Worm (Caenorhabditis elegans) whole organism, L4 larva: Measurements from ENCODE around the gene srx-13.

Experiments
- T20F7.1 ChIP-seq: fragments of 200-800 bp; sonication (Bioruptor generic); optimal IDR thresholded peaks from 2 replicates; lab custom pipeline; 2018; ENCODE audit warnings: mild to moderate bottlenecking, missing genetic modification characterization, missing compliant biosample characterization
- T26A8.4 ChIP-seq: fragments of 200-800 bp; sonication (Bioruptor generic); IDR thresholded peaks from 2 replicates; pipeline ENCODE4 v1.3.6; 2022; ENCODE audit warnings: missing genetic modification characterization, missing compliant biosample characterization
- Y105C5A.15 ChIP-seq: fragments of 200-800 bp; sonication (Bioruptor generic); IDR thresholded peaks from 2 replicates; pipeline ENCODE4 v1.3.6; 2022; ENCODE audit warnings: missing genetic modification characterization, missing compliant biosample characterization
- Y75B8A.6 ChIP-seq: fragments of 200-800 bp; sonication (Bioruptor generic); IDR thresholded peaks from 2 replicates; pipeline ENCODE4 v1.3.6; 2022; ENCODE audit warnings: missing genetic modification reagents, missing genetic modification characterization, missing compliant biosample characterization
- ZK337.2 ChIP-seq: fragments of 200-800 bp; sonication (Bioruptor generic); IDR thresholded peaks from 2 replicates; pipeline ENCODE4 v1.3.6; 2022; ENCODE audit warnings: missing genetic modification reagents, missing genetic modification characterization, missing compliant biosample characterization
- arid-1 ChIP-seq: fragments of 200-800 bp; sonication (Bioruptor generic); conservative IDR thresholded peaks from 2 replicates; pipeline ENCODE4 v1.3.6; 2022; ENCODE audit warnings: missing genetic modification reagents, missing genetic modification characterization, missing compliant biosample characterization
- ceh-28 ChIP-seq: fragments of 150-350 bp; optimal IDR thresholded peaks from 2 replicates; lab custom pipeline; 2014; ENCODE audit warnings: missing biosample characterization, missing genetic modification reagents, missing genetic modification characterization
- ces-1 ChIP-seq: fragments of 150-350 bp; sonication (generic microtip); optimal IDR thresholded peaks from 4 replicates; lab custom pipeline; 2014; ENCODE audit warnings: missing biosample characterization, missing genetic modification reagents, missing genetic modification characterization
- ctbp-1 ChIP-seq: fragments of 200-800 bp; sonication (Bioruptor generic); IDR thresholded peaks from 2 replicates; pipeline ENCODE4 v1.3.6; 2022; ENCODE audit warnings: missing genetic modification reagents, missing genetic modification characterization, missing compliant biosample characterization
- daf-12 ChIP-seq: fragments of 150-350 bp; optimal IDR thresholded peaks from 2 replicates; lab custom pipeline; 2014; ENCODE audit warnings: missing biosample characterization, missing genetic modification reagents, missing genetic modification characterization
- daf-16 ChIP-seq, 3 experiments: sonication (generic microtip); optimal IDR thresholded peaks; 2 replicates each; lab custom pipeline; 2016 to 2017; ENCODE audit warnings: missing genetic modification characterization in 3 of 3, missing genetic modification reagents in 3 of 3, mild to moderate bottlenecking in 2 of 3, missing compliant biosample characterization in 2 of 3, missing biosample characterization in 1 of 3, moderate library complexity in 1 of 3
- daf-19 ChIP-seq: fragments of 200-800 bp; sonication (Bioruptor generic); conservative IDR thresholded peaks from 2 replicates; pipeline ENCODE4 v1.3.6; 2022; ENCODE audit warnings: missing genetic modification characterization, missing compliant biosample characterization
- daf-8 ChIP-seq: fragments of 200-800 bp; sonication (Bioruptor generic); IDR thresholded peaks from 2 replicates; pipeline ENCODE4 v1.3.6; 2022; ENCODE audit warnings: missing genetic modification characterization, missing compliant biosample characterization
- dmd-6 ChIP-seq: fragments of 200-800 bp; sonication (Bioruptor generic); IDR thresholded peaks from 2 replicates; pipeline ENCODE4 v1.3.6; 2022; ENCODE audit warnings: missing genetic modification reagents, missing genetic modification characterization, missing compliant biosample characterization
- dmd-8 ChIP-seq: fragments of 200-800 bp; sonication (Bioruptor generic); IDR thresholded peaks from 2 replicates; pipeline ENCODE4 v1.3.6; 2022; ENCODE audit warnings: missing genetic modification characterization, missing compliant biosample characterization
- dmd-9 ChIP-seq: fragments of 200-800 bp; sonication (Bioruptor generic); IDR thresholded peaks from 2 replicates; pipeline ENCODE4 v1.3.6; 2022; ENCODE audit warnings: missing genetic modification reagents, missing genetic modification characterization, missing compliant biosample characterization
- dpl-1 ChIP-seq: fragments of 150-350 bp; optimal IDR thresholded peaks from 2 replicates; lab custom pipeline; 2014; ENCODE audit warnings: missing biosample characterization, missing genetic modification reagents, missing genetic modification characterization
- fkh-10 ChIP-seq: fragments of 150-350 bp; optimal IDR thresholded peaks from 2 replicates; lab custom pipeline; 2014; ENCODE audit warnings: missing biosample characterization, missing genetic modification reagents, missing genetic modification characterization
- fos-1 ChIP-seq: fragments of 150-350 bp; optimal IDR thresholded peaks from 2 replicates; lab custom pipeline; 2014; ENCODE audit warnings: missing biosample characterization, missing genetic modification characterization
- gei-8 ChIP-seq: fragments of 200-800 bp; sonication (Bioruptor generic); optimal IDR thresholded peaks from 2 replicates; lab custom pipeline; 2018; ENCODE audit warnings: mild to moderate bottlenecking, missing genetic modification characterization, missing compliant biosample characterization
- hif-1 ChIP-seq, 2 experiments: sonication (generic microtip); optimal IDR thresholded peaks; 2 replicates each; lab custom pipeline; 2016 to 2017; ENCODE audit warnings: missing compliant biosample characterization in 2 of 2, missing genetic modification characterization in 2 of 2, missing genetic modification reagents in 2 of 2, missing genotype in 2 of 2, mild to moderate bottlenecking in 1 of 2
- hlh-30 ChIP-seq: sonication (generic microtip); optimal IDR thresholded peaks from 2 replicates; lab custom pipeline; 2017; ENCODE audit warnings: antibody characterized with exemption, mild to moderate bottlenecking, missing genetic modification characterization, missing compliant biosample characterization; ENCODE audit not compliant: insufficient read depth
- hmg-1.1 ChIP-seq: fragments of 200-800 bp; sonication (Bioruptor generic); IDR thresholded peaks from 2 replicates; pipeline ENCODE4 v1.3.6; 2022; ENCODE audit warnings: missing genetic modification reagents, missing genetic modification characterization, missing compliant biosample characterization
- lim-7 ChIP-seq: fragments of 200-800 bp; sonication (Bioruptor generic); IDR thresholded peaks from 2 replicates; pipeline ENCODE4 v1.3.6; 2022; ENCODE audit warnings: missing genetic modification characterization, missing compliant biosample characterization
- lin-1 ChIP-seq: fragments of 200-800 bp; sonication (Bioruptor generic); IDR thresholded peaks from 2 replicates; pipeline ENCODE4 v1.3.6; 2022; ENCODE audit warnings: missing genetic modification reagents, missing genetic modification characterization, missing compliant biosample characterization
- lin-13 ChIP-seq: fragments of 150-350 bp; optimal IDR thresholded peaks from 2 replicates; lab custom pipeline; 2014; ENCODE audit warnings: missing biosample characterization, missing genetic modification reagents, missing genetic modification characterization
- lin-38 ChIP-seq: fragments of 200-800 bp; sonication (Bioruptor generic); IDR thresholded peaks from 2 replicates; pipeline ENCODE4 v1.3.6; 2022; ENCODE audit warnings: missing genetic modification reagents, missing genetic modification characterization, missing compliant biosample characterization
- lsy-2 ChIP-seq, 2 experiments: fragments of 150-350 bp in 1 of 2; sonication (generic microtip) in 1 of 2; optimal IDR thresholded peaks; 2 replicates each; lab custom pipeline; 2014 to 2017; ENCODE audit warnings: missing biosample characterization in 2 of 2, missing genetic modification characterization in 2 of 2
- madf-9 ChIP-seq: fragments of 200-800 bp; sonication (Bioruptor generic); conservative IDR thresholded peaks from 2 replicates; pipeline ENCODE4 v1.3.6; 2022; ENCODE audit warnings: missing genetic modification reagents, missing genetic modification characterization, missing compliant biosample characterization
- mdl-1 ChIP-seq, 2 experiments: fragments of 150-350 bp in 1 of 2; sonication (generic microtip) in 1 of 2; optimal IDR thresholded peaks; 2 replicates each; lab custom pipeline; 2014 to 2017; ENCODE audit warnings: missing biosample characterization in 2 of 2, missing genetic modification characterization in 2 of 2
- mes-2 ChIP-seq: sonication (generic microtip); optimal IDR thresholded peaks from 2 replicates; lab custom pipeline; 2016; ENCODE audit warnings: missing genotype, mild to moderate bottlenecking, missing genetic modification characterization, missing compliant biosample characterization; ENCODE audit not compliant: poor library complexity, severe bottlenecking
- mxl-2 ChIP-seq: fragments of 200-800 bp; sonication (Bioruptor generic); conservative IDR thresholded peaks from 2 replicates; pipeline ENCODE4 v1.3.6; 2022; ENCODE audit warnings: missing genetic modification reagents, missing genetic modification characterization, missing compliant biosample characterization
- mxl-3 ChIP-seq: fragments of 200-800 bp; sonication (Bioruptor generic); optimal IDR thresholded peaks from 2 replicates; lab custom pipeline; 2018; ENCODE audit warnings: mild to moderate bottlenecking, missing genetic modification characterization, missing compliant biosample characterization
- nhr-10 ChIP-seq: fragments of 150-350 bp; optimal IDR thresholded peaks from 2 replicates; lab custom pipeline; 2014; ENCODE audit warnings: missing biosample characterization, missing genetic modification characterization
- nhr-102 ChIP-seq: sonication (generic microtip); optimal IDR thresholded peaks from 2 replicates; lab custom pipeline; 2016; ENCODE audit warnings: mild to moderate bottlenecking, missing genetic modification characterization, moderate library complexity, missing compliant biosample characterization
- nhr-11 ChIP-seq: fragments of 150-350 bp; optimal IDR thresholded peaks from 2 replicates; lab custom pipeline; 2014; ENCODE audit warnings: missing biosample characterization, missing genetic modification characterization
- nhr-111 ChIP-seq: fragments of 200-800 bp; sonication (Bioruptor generic); optimal IDR thresholded peaks from 2 replicates; lab custom pipeline; 2018; ENCODE audit warnings: mild to moderate bottlenecking, missing genetic modification characterization, missing compliant biosample characterization
- nhr-25 ChIP-seq: sonication (generic microtip); optimal IDR thresholded peaks from 2 replicates; lab custom pipeline; 2017; ENCODE audit warnings: missing genetic modification characterization, mild to moderate bottlenecking, missing compliant biosample characterization, antibody characterized with exemption, moderate library complexity, borderline replicate concordance; ENCODE audit not compliant: insufficient read depth
- nhr-28 ChIP-seq: fragments of 150-350 bp; optimal IDR thresholded peaks from 2 replicates; lab custom pipeline; 2014; ENCODE audit warnings: missing biosample characterization, missing genetic modification characterization
- nhr-6 ChIP-seq: fragments of 150-350 bp; optimal IDR thresholded peaks from 2 replicates; lab custom pipeline; 2014; ENCODE audit warnings: missing biosample characterization, missing genetic modification characterization
- saeg-2 ChIP-seq: fragments of 200-800 bp; sonication (Bioruptor generic); IDR thresholded peaks from 2 replicates; pipeline ENCODE4 v1.3.6; 2022; ENCODE audit warnings: missing genetic modification reagents, missing genetic modification characterization, missing compliant biosample characterization
- snpc-1.2 ChIP-seq: fragments of 200-800 bp; sonication (Bioruptor generic); IDR thresholded peaks from 2 replicates; pipeline ENCODE4 v1.3.6; 2022; ENCODE audit warnings: missing genetic modification reagents, missing genetic modification characterization, missing compliant biosample characterization
- spr-1 ChIP-seq: sonication (generic microtip); optimal IDR thresholded peaks from 2 replicates; lab custom pipeline; 2016; ENCODE audit warnings: mild to moderate bottlenecking, missing genetic modification characterization, missing compliant biosample characterization
- spr-3 ChIP-seq: fragments of 200-800 bp; sonication (Bioruptor generic); optimal IDR thresholded peaks from 2 replicates; lab custom pipeline; 2018; ENCODE audit warnings: mild to moderate bottlenecking, missing genetic modification characterization, missing compliant biosample characterization
- tag-97 ChIP-seq: fragments of 200-800 bp; sonication (Bioruptor generic); IDR thresholded peaks from 2 replicates; pipeline ENCODE4 v1.3.6; 2022; ENCODE audit warnings: missing genetic modification characterization, missing compliant biosample characterization
- vab-7 ChIP-seq: fragments of 200-800 bp; sonication (Bioruptor generic); IDR thresholded peaks from 2 replicates; pipeline ENCODE4 v1.3.6; 2022; ENCODE audit warnings: missing genetic modification reagents, missing genetic modification characterization, missing compliant biosample characterization
- zag-1 ChIP-seq: fragments of 150-350 bp; optimal IDR thresholded peaks from 2 replicates; lab custom pipeline; 2014; ENCODE audit warnings: missing biosample characterization, missing genetic modification characterization
- zip-2 ChIP-seq: fragments of 150-350 bp; optimal IDR thresholded peaks from 2 replicates; lab custom pipeline; 2014; ENCODE audit warnings: missing biosample characterization, missing genetic modification characterization

The srx-13 gene

ce11 chrIV:1068730-1069244 is 49.7 kb downstream of the srx-13 start (continued):
- TF ChIP-seq zag-1 (tag; lab: Kevin White, UChicago) (no peak), zip-2 (tag; lab: Kevin White, UChicago) (no peak), daf-16 (GFP tag; optimal IDR thresholded peaks at IDR 0.05; lab: Kevin White, UChicago) (no peak), daf-16 (tag; optimal IDR thresholded peaks at IDR 0.05; lab: Kevin White, UChicago) (peak; percentile 2), vab-7 (GFP tag; lab: Robert Waterston, UW) (no peak), ZK337.2 (GFP tag; lab: Robert Waterston, UW) (no peak), dpl-1 (GFP tag; lab: Kevin White, UChicago) (no peak), arid-1 (GFP tag; lab: Robert Waterston, UW) (no peak), lim-7 (GFP tag; lab: Robert Waterston, UW) (no peak), dmd-8 (GFP tag; lab: Robert Waterston, UW) (no peak), dmd-6 (no peak), lin-13 (GFP tag; lab: Kevin White, UChicago) (no peak), nhr-25 (tag; lab: Kevin White, UChicago) (no peak), hif-1 (tag; optimal IDR thresholded peaks at IDR 0.05; lab: Kevin White, UChicago) (no peak), lin-1 (GFP tag; lab: Robert Waterston, UW) (no peak), ceh-28 (tag; lab: Kevin White, UChicago) (no peak), hmg-1.1 (GFP tag; lab: Robert Waterston, UW) (no peak), spr-3 (no peak), tag-97 (GFP tag; lab: Robert Waterston, UW) (no peak), nhr-10 (tag; lab: Kevin White, UChicago) (no peak), mxl-2 (GFP tag; lab: Robert Waterston, UW) (no peak), nhr-6 (tag; lab: Kevin White, UChicago) (no peak), spr-1 (tag; lab: Kevin White, UChicago) (no peak), T26A8.4 (GFP tag; lab: Robert Waterston, UW) (no peak)

- TF ChIP-seq nhr-11 (tag; lab: Kevin White, UChicago) (no peak), mxl-3 (GFP tag; lab: Kevin White, UChicago) (peak; percentile 8), mes-2 (tag; lab: Kevin White, UChicago) (peak; percentile 30), ZK337.2 (GFP tag; lab: Robert Waterston, UW) (no peak), arid-1 (GFP tag; lab: Robert Waterston, UW) (peak; percentile 65), mdl-1 (tag; optimal IDR thresholded peaks at IDR 0.05; lab: Kevin White, UChicago) (peak; percentile 11 to 56), nhr-111 (peak; percentile 41), dmd-9 (GFP tag; lab: Robert Waterston, UW) (no peak), gei-8 (GFP tag; lab: Kevin White, UChicago) (no peak), daf-8 (GFP tag; lab: Robert Waterston, UW) (no peak), madf-9 (GFP tag; lab: Robert Waterston, UW) (peak; percentile 95), lsy-2 (tag; optimal IDR thresholded peaks at IDR 0.05; lab: Kevin White, UChicago) (peak in 1 of 2 experiments; percentile 1), T20F7.1 (no peak), fkh-10 (no peak), nhr-102 (tag; lab: Kevin White, UChicago) (peak; percentile 35), nhr-28 (peak; percentile 52), hlh-30 (peak; percentile 62), zip-2 (tag; lab: Kevin White, UChicago) (no peak), saeg-2 (GFP tag; lab: Robert Waterston, UW) (peak; percentile 67), lin-38 (GFP tag; lab: Robert Waterston, UW) (peak; percentile 30; the same call in 1 of the 2 replicates), T26A8.4 (GFP tag; lab: Robert Waterston, UW) (peak; percentile 59), snpc-1.2 (GFP tag; lab: Robert Waterston, UW) (0 out of 2 replicates have a peak, but pooled peaks have one; percentile 44), ces-1 (GFP tag; lab: Kevin White, UChicago) (no peak), ctbp-1 (GFP tag; lab: Robert Waterston, UW) (peak; percentile 65), daf-12 (tag; lab: Kevin White, UChicago) (no peak), daf-19 (no peak), fos-1 (tag; lab: Kevin White, UChicago) (no peak), Y75B8A.6 (no peak), lim-7 (GFP tag; lab: Robert Waterston, UW) (no peak), vab-7 (GFP tag; lab: Robert Waterston, UW) (no peak), Y105C5A.15 (no peak)
Measured at ce11 chrIV:1067430-1067829, 51.0 kb downstream of the srx-13 start, which contains the start of gene znf-782. znf-782 (minus strand) TSS chrIV:1067525.
